Worm (Caenorhabditis elegans) whole organism, L3 larva: Measurements from ENCODE around the gene fum-1.

Experiments
- lin-15B ChIP-seq: fragments of 150-350 bp; optimal IDR thresholded peaks from 2 replicates; lab custom pipeline; 2014; ENCODE audit warnings: missing biosample characterization, missing genetic modification characterization
- lsy-12 ChIP-seq: sonication (generic microtip); optimal IDR thresholded peaks from 2 replicates; lab custom pipeline; 2016; ENCODE audit warnings: mild to moderate bottlenecking, missing genetic modification characterization, missing compliant biosample characterization
- nhr-237 ChIP-seq: fragments of 150-350 bp; optimal IDR thresholded peaks from 2 replicates; lab custom pipeline; 2014; ENCODE audit warnings: missing biosample characterization, missing genetic modification characterization
- nhr-28 ChIP-seq: fragments of 150-350 bp; optimal IDR thresholded peaks from 2 replicates; lab custom pipeline; 2014; ENCODE audit warnings: missing biosample characterization, missing genetic modification characterization

- no peak for TF ChIP-seq lin-15B (tag; lab: Kevin White, UChicago)
- TF ChIP-seq nhr-237 (tag; lab: Kevin White, UChicago) = no peak
- TF ChIP-seq nhr-28 = no peak
- no peak for TF ChIP-seq lsy-12 (tag; lab: Kevin White, UChicago)
Measured at ce11 chrIII:7490061-7490460, 24.7 kb downstream of the fum-1 start.
